Fruit fly (Drosophila melanogaster) whole organism, adult: Measurements from ENCODE around the gene CG17819.

Experiments used
- CG11617 ChIP-seq: fragments of 200-800 bp; sonication (Bioruptor generic); optimal IDR thresholded peaks from 2 replicates; lab custom pipeline; 2017; ENCODE audit warnings: mild to moderate bottlenecking, missing biosample characterization, missing genetic modification reagents, missing genetic modification characterization
- CG14711 ChIP-seq: fragments of 200-800 bp; sonication (Bioruptor generic); optimal IDR thresholded peaks from 2 replicates; lab custom pipeline; 2018; ENCODE audit warnings: missing biosample characterization, mild to moderate bottlenecking, missing genetic modification characterization, moderate library complexity
- CG5204 ChIP-seq: fragments of 200-800 bp; sonication (Bioruptor generic); optimal IDR thresholded peaks from 2 replicates; lab custom pipeline; 2016; ENCODE audit warnings: missing biosample characterization, missing genetic modification characterization
- CG7101 ChIP-seq: fragments of 200-800 bp; sonication (Bioruptor generic); optimal IDR thresholded peaks from 2 replicates; lab custom pipeline; 2018; ENCODE audit warnings: missing biosample characterization, mild to moderate bottlenecking, missing genetic modification characterization, moderate library complexity
- Clk ChIP-seq: fragments of 200-800 bp; sonication (Bioruptor generic); optimal IDR thresholded peaks from 2 replicates; lab custom pipeline; 2017; ENCODE audit warnings: missing biosample characterization, missing genetic modification characterization
- Hr96 ChIP-seq: fragments of 200-800 bp; sonication (Bioruptor generic); optimal IDR thresholded peaks from 2 replicates; lab custom pipeline; 2016; ENCODE audit warnings: missing biosample characterization, missing genetic modification characterization
- ovo ChIP-seq: fragments of 200-800 bp; sonication (Bioruptor generic); optimal IDR thresholded peaks from 2 replicates; lab custom pipeline; 2016; ENCODE audit warnings: missing biosample characterization, missing genetic modification characterization
- tj ChIP-seq: fragments of 200-800 bp; sonication (Bioruptor generic); optimal IDR thresholded peaks from 3 replicates; lab custom pipeline; 2017; ENCODE audit warnings: missing biosample characterization, mild to moderate bottlenecking, missing genetic modification characterization, moderate library complexity
- toe ChIP-seq: fragments of 200-800 bp; sonication (Bioruptor generic); optimal IDR thresholded peaks from 2 replicates; lab custom pipeline; 2016; ENCODE audit warnings: missing biosample characterization, missing genetic modification characterization

- TF ChIP-seq CG7101 (tag; lab: Kevin White, UChicago): no peak
- TF ChIP-seq CG14711: no peak
- no peak for TF ChIP-seq toe (GFP tag; lab: Kevin White, UChicago)
- TF ChIP-seq CG11617: no peak
- no peak for TF ChIP-seq ovo
- TF ChIP-seq tj (GFP tag; lab: Kevin White, UChicago): no peak
- TF ChIP-seq Hr96 (GFP tag; lab: Kevin White, UChicago): no peak
- TF ChIP-seq Clk (GFP tag; lab: Kevin White, UChicago): no peak
- TF ChIP-seq CG5204: no peak
Observed at dm6 chr3R:21923742-21924141, 38.4 kb upstream of the CG17819 start.
